Fruit fly (Drosophila melanogaster) whole organism, embryonic: ENCODE results near the gene CG6294.

Experiments
- Atf6 ChIP-seq: fragments of 200-800 bp; sonication (Bioruptor generic); IDR thresholded peaks from 2 replicates; pipeline ENCODE4 v1.3.6; 2022; ENCODE audit warnings: missing biosample characterization, missing genetic modification characterization
- Awh ChIP-seq: fragments of 200-800 bp; sonication (Bioruptor generic); IDR thresholded peaks from 2 replicates; pipeline ENCODE4, ENCODE4 v1.3.6; 2022; ENCODE audit warnings: missing biosample characterization, missing genetic modification characterization
- BtbVII ChIP-seq: fragments of 200-800 bp; sonication (Bioruptor generic); optimal IDR thresholded peaks from 3 replicates; lab custom pipeline; 2017; ENCODE audit warnings: missing biosample characterization, mild to moderate bottlenecking, missing genetic modification characterization
- CG11398 ChIP-seq: fragments of 200-800 bp; sonication (Bioruptor generic); optimal IDR thresholded peaks from 2 replicates; lab custom pipeline; 2016; ENCODE audit warnings: missing biosample characterization, missing genetic modification characterization
- CG13123 ChIP-seq: fragments of 200-800 bp; sonication (Bioruptor generic); optimal IDR thresholded peaks from 2 replicates; lab custom pipeline; 2016; ENCODE audit warnings: missing biosample characterization, missing genetic modification characterization
- CG13424 ChIP-seq: fragments of 200-800 bp; sonication (Bioruptor generic); optimal IDR thresholded peaks from 2 replicates; lab custom pipeline; 2019; ENCODE audit warnings: missing biosample characterization, mild to moderate bottlenecking, missing genetic modification characterization, moderate library complexity
- CG13775 ChIP-seq: fragments of 200-800 bp; sonication (Bioruptor generic); optimal IDR thresholded peaks from 3 replicates; lab custom pipeline; 2017; ENCODE audit warnings: missing biosample characterization, mild to moderate bottlenecking, missing genetic modification characterization
- CG14667 ChIP-seq: fragments of 200-800 bp; sonication (Bioruptor generic); IDR thresholded peaks from 2 replicates; pipeline ENCODE4 v1.3.6; 2022; ENCODE audit warnings: missing biosample characterization, missing genetic modification characterization
- CG14710 ChIP-seq: fragments of 200-800 bp; sonication (Bioruptor generic); optimal IDR thresholded peaks from 3 replicates; lab custom pipeline; 2019; ENCODE audit warnings: missing biosample characterization, mild to moderate bottlenecking, missing genetic modification characterization, moderate library complexity
- CG16779 ChIP-seq: fragments of 200-800 bp; sonication (Bioruptor generic); IDR thresholded peaks from 2 replicates; pipeline ENCODE4 v1.3.6; 2022; ENCODE audit warnings: missing biosample characterization, missing genetic modification characterization
- CG17186 ChIP-seq: fragments of 200-800 bp; sonication (Bioruptor generic); optimal IDR thresholded peaks from 3 replicates; lab custom pipeline; 2017; ENCODE audit warnings: missing biosample characterization, missing genetic modification reagents, missing genetic modification characterization
- CG17359 ChIP-seq: fragments of 200-800 bp; sonication (Bioruptor generic); optimal IDR thresholded peaks from 3 replicates; lab custom pipeline; 2018; ENCODE audit warnings: missing biosample characterization, mild to moderate bottlenecking, missing genetic modification characterization, moderate library complexity
- CG18011 ChIP-seq: fragments of 200-800 bp; sonication (Bioruptor generic); optimal IDR thresholded peaks from 2 replicates; lab custom pipeline; 2017; ENCODE audit warnings: missing biosample characterization, missing genetic modification characterization, mild to moderate bottlenecking, moderate library complexity, missing genotype
- CG18619 ChIP-seq: fragments of 200-800 bp; sonication (Bioruptor generic); optimal IDR thresholded peaks from 3 replicates; lab custom pipeline; 2017; ENCODE audit warnings: missing biosample characterization, mild to moderate bottlenecking, missing genetic modification characterization
- CG2202 ChIP-seq: fragments of 200-800 bp; sonication (Bioruptor generic); optimal IDR thresholded peaks from 2 replicates; lab custom pipeline; 2018; ENCODE audit warnings: missing biosample characterization, mild to moderate bottlenecking, missing genetic modification characterization
- CG34376 ChIP-seq: fragments of 200-800 bp; sonication (Bioruptor generic); optimal IDR thresholded peaks from 2 replicates; lab custom pipeline; 2018; ENCODE audit warnings: missing biosample characterization, mild to moderate bottlenecking, missing genetic modification characterization
- CG3838 ChIP-seq: fragments of 200-800 bp; sonication (Bioruptor generic); optimal IDR thresholded peaks from 3 replicates; lab custom pipeline; 2016; ENCODE audit warnings: missing biosample characterization, missing genetic modification characterization
- CG7745 ChIP-seq: fragments of 200-800 bp; sonication (Bioruptor generic); optimal IDR thresholded peaks from 2 replicates; lab custom pipeline; 2018; ENCODE audit warnings: missing biosample characterization, mild to moderate bottlenecking, missing genetic modification characterization, moderate library complexity
- CG7963 ChIP-seq: fragments of 200-800 bp; sonication (Bioruptor generic); IDR thresholded peaks from 3 replicates; pipeline ENCODE4 v1.3.6; 2022; ENCODE audit warnings: missing biosample characterization, missing genetic modification characterization; ENCODE audit not compliant: partially characterized antibody
- CG7987 ChIP-seq: fragments of 200-800 bp; sonication (Bioruptor generic); optimal IDR thresholded peaks from 2 replicates; lab custom pipeline; 2018; ENCODE audit warnings: missing biosample characterization, mild to moderate bottlenecking, missing genetic modification characterization, moderate library complexity
- CG9215 ChIP-seq: fragments of 200-800 bp; sonication (Bioruptor generic); IDR thresholded peaks from 2 replicates; pipeline ENCODE4 v1.3.6; 2022; ENCODE audit warnings: missing biosample characterization, missing genetic modification characterization
- CG9817 ChIP-seq: fragments of 200-800 bp; sonication (Bioruptor generic); optimal IDR thresholded peaks from 2 replicates; lab custom pipeline; 2018; ENCODE audit warnings: missing biosample characterization, mild to moderate bottlenecking, missing genetic modification characterization, moderate library complexity
- CHES-1-like ChIP-seq: fragments of 200-800 bp; sonication (Bioruptor generic); optimal IDR thresholded peaks from 2 replicates; lab custom pipeline; 2016; ENCODE audit warnings: missing biosample characterization, missing genetic modification characterization
- Doc2 ChIP-seq: fragments of 200-800 bp; sonication (Bioruptor generic); IDR thresholded peaks from 2 replicates; pipeline ENCODE4 v1.3.6; 2022; ENCODE audit warnings: missing biosample characterization, missing genetic modification characterization
- HLH54F ChIP-seq: fragments of 200-800 bp; sonication (Bioruptor generic); optimal IDR thresholded peaks from 3 replicates; lab custom pipeline; 2016; ENCODE audit warnings: missing biosample characterization, missing genetic modification characterization
- HmgD ChIP-seq: fragments of 200-800 bp; sonication (Bioruptor generic); optimal IDR thresholded peaks from 3 replicates; lab custom pipeline; 2016; ENCODE audit warnings: missing biosample characterization, missing genetic modification characterization
- Hmx ChIP-seq: fragments of 200-800 bp; sonication (Bioruptor generic); optimal IDR thresholded peaks from 2 replicates; lab custom pipeline; 2016; ENCODE audit warnings: missing biosample characterization, missing genetic modification characterization
- Hr78 ChIP-seq, 2 experiments: fragments of 200-800 bp in 1 of 2; fragments of >200 bp in 1 of 2; sonication (Bioruptor generic) in 1 of 2; optimal IDR thresholded peaks; 2 replicates each; lab custom pipeline; 2017 to 2019; ENCODE audit warnings: missing biosample characterization in 2 of 2, missing genetic modification characterization in 2 of 2, mild to moderate bottlenecking in 1 of 2, moderate library complexity in 1 of 2
- Jarid2 ChIP-seq: fragments of 200-800 bp; sonication (Bioruptor generic); optimal IDR thresholded peaks from 3 replicates; lab custom pipeline; 2017; ENCODE audit warnings: mild to moderate bottlenecking, missing biosample characterization, missing genetic modification reagents, missing genetic modification characterization
- NFAT ChIP-seq: fragments of 200-800 bp; sonication (Bioruptor generic); IDR thresholded peaks from 2 replicates; pipeline ENCODE4 v1.3.6; 2022; ENCODE audit warnings: missing biosample characterization, missing genetic modification characterization
- PHDP ChIP-seq: fragments of 200-800 bp; sonication (Bioruptor generic); optimal IDR thresholded peaks from 3 replicates; lab custom pipeline; 2018; ENCODE audit warnings: missing biosample characterization, mild to moderate bottlenecking, missing genetic modification characterization, moderate library complexity
- Ravus ChIP-seq: fragments of 200-800 bp; sonication (Bioruptor generic); IDR thresholded peaks from 2 replicates; pipeline ENCODE4 v1.3.6; 2022; ENCODE audit warnings: missing biosample characterization, missing genetic modification characterization
- Sox100B ChIP-seq: fragments of 200-800 bp; sonication (Bioruptor generic); optimal IDR thresholded peaks from 3 replicates; lab custom pipeline; 2018; ENCODE audit warnings: missing biosample characterization, mild to moderate bottlenecking, missing genetic modification characterization
- Taf1 ChIP-seq: fragments of 200-800 bp; sonication (Bioruptor generic); IDR thresholded peaks from 2 replicates; pipeline ENCODE4 v1.3.6; 2022; ENCODE audit warnings: missing biosample characterization, missing genetic modification characterization
- bcd ChIP-seq: fragments of 200-800 bp; sonication (Bioruptor generic); optimal IDR thresholded peaks from 2 replicates; lab custom pipeline; 2017; ENCODE audit warnings: missing biosample characterization, mild to moderate bottlenecking, missing genetic modification characterization
- caup ChIP-seq: fragments of 200-800 bp; sonication (Bioruptor generic); optimal IDR thresholded peaks from 3 replicates; lab custom pipeline; 2017; ENCODE audit warnings: missing biosample characterization, mild to moderate bottlenecking, missing genetic modification characterization, moderate library complexity; ENCODE audit not compliant: severe bottlenecking
- crc ChIP-seq: fragments of 200-800 bp; sonication (Bioruptor generic); optimal IDR thresholded peaks from 2 replicates; lab custom pipeline; 2016; ENCODE audit warnings: missing biosample characterization, missing genetic modification characterization
- dm ChIP-seq: fragments of 200-800 bp; sonication (Bioruptor generic); optimal IDR thresholded peaks from 3 replicates; lab custom pipeline; 2016; ENCODE audit warnings: missing biosample characterization, missing genetic modification characterization
- fd96Cb ChIP-seq: fragments of 200-800 bp; sonication (Bioruptor generic); optimal IDR thresholded peaks from 2 replicates; lab custom pipeline; 2018; ENCODE audit warnings: missing biosample characterization, mild to moderate bottlenecking, missing genetic modification characterization, moderate library complexity
- hbn ChIP-seq: fragments of 200-800 bp; sonication (Bioruptor generic); IDR thresholded peaks from 2 replicates; pipeline ENCODE4 v1.3.6; 2022; ENCODE audit warnings: missing biosample characterization, missing genetic modification characterization; ENCODE audit not compliant: partially characterized antibody
- hth ChIP-seq: fragments of >200 bp; optimal IDR thresholded peaks from 2 replicates; lab custom pipeline; 2017; ENCODE audit warnings: inconsistent platforms
- kay ChIP-seq: fragments of 200-800 bp; sonication (Bioruptor generic); optimal IDR thresholded peaks from 2 replicates; lab custom pipeline; 2016; ENCODE audit warnings: missing biosample characterization, missing genetic modification characterization
- lbe ChIP-seq: fragments of 200-800 bp; sonication (Bioruptor generic); optimal IDR thresholded peaks from 2 replicates; lab custom pipeline; 2016; ENCODE audit warnings: missing biosample characterization, mild to moderate bottlenecking, missing genetic modification characterization
- nerfin-1 ChIP-seq: fragments of 200-800 bp; sonication (Bioruptor generic); optimal IDR thresholded peaks from 3 replicates; lab custom pipeline; 2019; ENCODE audit warnings: missing biosample characterization, mild to moderate bottlenecking, missing genetic modification characterization, moderate library complexity
- otp ChIP-seq: fragments of 200-800 bp; sonication (Bioruptor generic); IDR thresholded peaks from 3 replicates; pipeline ENCODE4, ENCODE4 v1.3.6; 2022; ENCODE audit warnings: missing biosample characterization, missing genetic modification characterization
- pho ChIP-seq: fragments of 200-800 bp; sonication (Bioruptor generic); optimal IDR thresholded peaks from 2 replicates; lab custom pipeline; 2016; ENCODE audit warnings: missing biosample characterization, missing genetic modification characterization
- psq ChIP-seq: fragments of 200-800 bp; sonication (Bioruptor generic); optimal IDR thresholded peaks from 2 replicates; lab custom pipeline; 2017; ENCODE audit warnings: missing biosample characterization, missing genetic modification characterization
- sd ChIP-seq: fragments of 200-800 bp; sonication (Bioruptor generic); optimal IDR thresholded peaks from 3 replicates; lab custom pipeline; 2018; ENCODE audit warnings: missing biosample characterization, mild to moderate bottlenecking, missing genetic modification characterization, moderate library complexity
- sens ChIP-seq: fragments of 200-800 bp; sonication (Bioruptor generic); peaks from one replicate; lab custom pipeline; 2016; ENCODE audit warnings: missing biosample characterization, missing genetic modification characterization
- tio ChIP-seq: fragments of 200-800 bp; sonication (Bioruptor generic); optimal IDR thresholded peaks from 2 replicates; lab custom pipeline; 2017; ENCODE audit warnings: missing biosample characterization, missing genetic modification characterization, inconsistent platforms
- yki ChIP-seq: fragments of >200 bp; optimal IDR thresholded peaks from 3 replicates; lab custom pipeline; 2018
- zen ChIP-seq: fragments of 200-800 bp; sonication (Bioruptor generic); optimal IDR thresholded peaks from 3 replicates; lab custom pipeline; 2018; ENCODE audit warnings: missing biosample characterization, mild to moderate bottlenecking, missing genetic modification characterization, moderate library complexity

The CG6294 gene

DNA sequence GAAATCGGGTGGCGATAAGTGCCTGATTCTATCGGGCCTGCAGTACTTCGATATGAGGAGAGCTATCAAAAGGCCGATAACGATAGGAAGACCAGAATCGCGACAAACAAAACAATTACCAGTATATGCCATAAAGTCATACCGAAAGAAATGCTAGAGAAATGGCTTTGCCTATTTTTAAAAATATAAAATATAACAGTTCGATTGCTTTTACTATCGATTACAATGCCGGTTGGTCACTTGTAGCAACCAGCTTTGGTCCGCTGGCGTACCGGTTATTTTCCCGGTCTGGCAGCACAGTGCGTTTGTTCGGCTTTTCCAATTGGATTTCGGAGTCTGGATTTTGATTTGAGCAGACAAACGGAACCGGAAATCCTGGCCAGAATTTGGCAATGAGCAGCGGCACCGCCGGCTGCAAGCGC is at the start of gene CG6294, which contains the start of the genes shtd and CG6299 (continued):
- TF ChIP-seq Hmx = no peak
- peak; percentile 8 for TF ChIP-seq CG9817
- TF ChIP-seq psq (GFP tag; lab: Kevin White, UChicago) = no peak
- no peak for TF ChIP-seq yki (lab: Kevin White, UChicago)
- TF ChIP-seq CG18011 (GFP tag; lab: Kevin White, UChicago) = peak; percentile 98
- peak; percentile 9 for TF ChIP-seq CG17186 (GFP tag; lab: Kevin White, UChicago)
- no peak for TF ChIP-seq CG7987 (GFP tag; lab: Kevin White, UChicago)
- TF ChIP-seq otp = no peak
- TF ChIP-seq Awh (GFP tag; lab: Robert Waterston, UW) = no peak
- TF ChIP-seq sd (tag; lab: Kevin White, UChicago) = no peak
- TF ChIP-seq PHDP (tag; lab: Kevin White, UChicago) = no peak
- no peak for TF ChIP-seq CG3838 (GFP tag; lab: Kevin White, UChicago)
- no peak for TF ChIP-seq crc
- TF ChIP-seq BtbVII = no peak
- no peak for TF ChIP-seq kay (GFP tag; lab: Kevin White, UChicago)
- no peak for TF ChIP-seq caup (GFP tag; lab: Kevin White, UChicago)
- TF ChIP-seq NFAT (GFP tag; lab: Robert Waterston, UW) = no peak
- no peak for TF ChIP-seq CG11398 (GFP tag; lab: Kevin White, UChicago)
- peak; percentile 84 for TF ChIP-seq sens (GFP tag; lab: Kevin White, UChicago)
- TF ChIP-seq CHES-1-like (GFP tag; lab: Kevin White, UChicago) = no peak
- TF ChIP-seq CG13424 (tag; lab: Kevin White, UChicago) = peak; percentile 25
- no peak for TF ChIP-seq nerfin-1
- peak; percentile 79 for TF ChIP-seq hbn (GFP tag; lab: Robert Waterston, UW)
- TF ChIP-seq hth (lab: Kevin White, UChicago) = no peak
- TF ChIP-seq HLH54F (GFP tag; lab: Kevin White, UChicago) = peak; percentile 6
- no peak for TF ChIP-seq CG14667
- no peak for TF ChIP-seq Sox100B (GFP tag; lab: Kevin White, UChicago)
- TF ChIP-seq Taf1 = no peak
- no peak for TF ChIP-seq CG7745
- TF ChIP-seq lbe = no peak
- peak; percentile 18 for TF ChIP-seq CG34376
- peak; percentile 1 for TF ChIP-seq pho (GFP tag; lab: Kevin White, UChicago)
- peak; percentile 16 for TF ChIP-seq zen (tag; lab: Kevin White, UChicago)
- no peak for TF ChIP-seq Atf6 (GFP tag; lab: Robert Waterston, UW)
- TF ChIP-seq Hr78 (GFP tag; optimal IDR thresholded peaks at IDR 0.05; lab: Kevin White, UChicago) = no peak
- TF ChIP-seq CG17359 (tag; lab: Kevin White, UChicago) = no peak
- no peak for TF ChIP-seq CG16779 (GFP tag; lab: Robert Waterston, UW)
- peak; percentile 68 for TF ChIP-seq CG14710 (tag; lab: Kevin White, UChicago)
- no peak for TF ChIP-seq CG18619 (GFP tag; lab: Kevin White, UChicago)
- no peak for TF ChIP-seq CG2202 (tag; lab: Kevin White, UChicago)
- TF ChIP-seq HmgD (GFP tag; lab: Kevin White, UChicago) = no peak
- TF ChIP-seq fd96Cb (tag; lab: Kevin White, UChicago) = no peak
- TF ChIP-seq bcd (GFP tag; lab: Kevin White, UChicago) = no peak
- TF ChIP-seq CG9215 (GFP tag; lab: Robert Waterston, UW) = no peak
- no peak for TF ChIP-seq tio (GFP tag; lab: Kevin White, UChicago)
- TF ChIP-seq CG7963 (GFP tag; lab: Robert Waterston, UW) = peak; percentile 99
- no peak for TF ChIP-seq dm (GFP tag; lab: Kevin White, UChicago)
- TF ChIP-seq CG13775 (GFP tag; lab: Kevin White, UChicago) = peak; percentile 32
- no peak for TF ChIP-seq Doc2 (GFP tag; lab: Robert Waterston, UW)
- TF ChIP-seq Jarid2 (GFP tag; lab: Kevin White, UChicago) = no peak
- TF ChIP-seq CG13123 (GFP tag; lab: Kevin White, UChicago) = no peak
- no peak for TF ChIP-seq Ravus (GFP tag; lab: Robert Waterston, UW)
